Worm (Caenorhabditis elegans) whole organism, early embryonic: ENCODE measurements around the gene mig-17.

Source experiments
- B0310.2 ChIP-seq: sonication (generic microtip); optimal IDR thresholded peaks from 2 replicates; lab custom pipeline; 2016; ENCODE audit warnings: mild to moderate bottlenecking, missing genetic modification characterization, missing compliant biosample characterization
- F13C5.2 ChIP-seq: sonication (generic microtip); optimal IDR thresholded peaks from 2 replicates; lab custom pipeline; 2017; ENCODE audit warnings: mild to moderate bottlenecking, missing genetic modification characterization, inconsistent platforms, missing compliant biosample characterization
- aly-1 ChIP-seq: sonication (generic microtip); optimal IDR thresholded peaks from 2 replicates; lab custom pipeline; 2016; ENCODE audit warnings: missing genetic modification characterization, missing compliant biosample characterization
- ama-1 ChIP-seq: fragments of 150-350 bp; optimal IDR thresholded peaks from 2 replicates; lab custom pipeline; 2014
- ceh-13 ChIP-seq: fragments of 200-800 bp; sonication (Bioruptor generic); optimal IDR thresholded peaks from 2 replicates; lab custom pipeline; 2018; ENCODE audit warnings: mild to moderate bottlenecking, missing genetic modification characterization, missing compliant biosample characterization
- ceh-36 ChIP-seq: sonication (generic microtip); optimal IDR thresholded peaks from 2 replicates; lab custom pipeline; 2016; ENCODE audit warnings: missing genetic modification characterization, inconsistent platforms, missing compliant biosample characterization
- ets-7 ChIP-seq: sonication (generic microtip); optimal IDR thresholded peaks from 2 replicates; lab custom pipeline; 2016; ENCODE audit warnings: missing genotype, missing genetic modification characterization, missing compliant biosample characterization
- flt-1 ChIP-seq: fragments of 200-800 bp; sonication (Bioruptor generic); IDR thresholded peaks from 2 replicates; pipeline ENCODE4 v1.3.6; 2022; ENCODE audit warnings: missing genetic modification characterization, missing compliant biosample characterization
- hmbx-1 ChIP-seq: sonication (generic microtip); optimal IDR thresholded peaks from 2 replicates; lab custom pipeline; 2016; ENCODE audit warnings: mild to moderate bottlenecking, missing genetic modification characterization, missing compliant biosample characterization
- hmg-4 ChIP-seq: fragments of 200-800 bp; sonication (Bioruptor generic); optimal IDR thresholded peaks from 2 replicates; lab custom pipeline; 2018; ENCODE audit warnings: mild to moderate bottlenecking, missing genetic modification characterization, missing compliant biosample characterization
- hnd-1 ChIP-seq: sonication (generic microtip); optimal IDR thresholded peaks from 2 replicates; lab custom pipeline; 2016; ENCODE audit warnings: missing genetic modification characterization, missing compliant biosample characterization
- pes-1 ChIP-seq: fragments of 200-800 bp; sonication (Bioruptor generic); IDR thresholded peaks from 2 replicates; pipeline ENCODE4 v1.3.6; 2022; ENCODE audit warnings: missing genetic modification reagents, missing genetic modification characterization, missing compliant biosample characterization
- scrt-1 ChIP-seq: fragments of 200-800 bp; sonication (Bioruptor generic); IDR thresholded peaks from 2 replicates; pipeline ENCODE4 v1.3.6; 2022; ENCODE audit warnings: missing genetic modification characterization, missing compliant biosample characterization
- sea-1 ChIP-seq: fragments of 200-800 bp; sonication (Bioruptor generic); conservative IDR thresholded peaks from 2 replicates; pipeline ENCODE4 v1.3.6; 2022; ENCODE audit warnings: missing genetic modification characterization, missing compliant biosample characterization
- tbx-11 ChIP-seq: fragments of 200-800 bp; sonication (Bioruptor generic); IDR thresholded peaks from 2 replicates; pipeline ENCODE4 v1.3.6; 2022; ENCODE audit warnings: missing genetic modification characterization, missing compliant biosample characterization
- tbx-37 ChIP-seq: fragments of 200-800 bp; sonication (Bioruptor generic); conservative IDR thresholded peaks from 2 replicates; pipeline ENCODE4 v1.3.6; 2022; ENCODE audit warnings: missing genetic modification reagents, missing genetic modification characterization, missing compliant biosample characterization
- tra-4 ChIP-seq: sonication (generic microtip); optimal IDR thresholded peaks from 2 replicates; lab custom pipeline; 2017; ENCODE audit warnings: missing genetic modification characterization, missing compliant biosample characterization

The mig-17 gene

ce11 chrV:11446297-11446696 lies at the start of gene mig-17:
mig-17 (plus strand) TSS chrV:11446685.
- TF ChIP-seq F13C5.2 (no peak), ets-7 (no peak), hnd-1 (tag; lab: Kevin White, UChicago) (no peak), ceh-13 (GFP tag; lab: Kevin White, UChicago) (no peak)

- TF ChIP-seq F13C5.2 (no peak), pes-1 (no peak), flt-1 (GFP tag; lab: Robert Waterston, UW) (no peak), ets-7 (no peak), scrt-1 (GFP tag; lab: Robert Waterston, UW) (no peak), hmbx-1 (tag; lab: Kevin White, UChicago) (no peak), hmg-4 (no peak), B0310.2 (tag; lab: Kevin White, UChicago) (no peak), ama-1 (lab: Kevin White, UChicago) (no peak), tra-4 (no peak), tbx-11 (GFP tag; lab: Robert Waterston, UW) (no peak), aly-1 (tag; lab: Kevin White, UChicago) (no peak), hnd-1 (tag; lab: Kevin White, UChicago) (no peak), tbx-37 (GFP tag; lab: Robert Waterston, UW) (no peak), ceh-13 (GFP tag; lab: Kevin White, UChicago) (no peak), ceh-36 (tag; lab: Kevin White, UChicago) (no peak)
These were observed 47.9 kb upstream of the mig-17 start, which contains the start of gene nas-17 for ce11 chrV:11398616-11399015. nas-17 (plus strand) TSS chrV:11398916.

- TF ChIP-seq tbx-37 (GFP tag; lab: Robert Waterston, UW) (no peak), hmbx-1 (tag; lab: Kevin White, UChicago) (no peak), F13C5.2 (no peak), tbx-11 (GFP tag; lab: Robert Waterston, UW) (no peak), scrt-1 (GFP tag; lab: Robert Waterston, UW) (no peak), ets-7 (no peak), pes-1 (no peak), B0310.2 (tag; lab: Kevin White, UChicago) (no peak), ceh-13 (GFP tag; lab: Kevin White, UChicago) (no peak), flt-1 (GFP tag; lab: Robert Waterston, UW) (no peak)
These were observed 43.9 kb upstream of the mig-17 start, which contains the start of gene nas-19 for ce11 chrV:11402610-11403009. nas-19 (minus strand) TSS chrV:11402710.

- TF ChIP-seq tbx-11 (GFP tag; lab: Robert Waterston, UW) (no peak), ceh-13 (GFP tag; lab: Kevin White, UChicago) (no peak), hmbx-1 (tag; lab: Kevin White, UChicago) (no peak), scrt-1 (GFP tag; lab: Robert Waterston, UW) (no peak), ceh-36 (tag; lab: Kevin White, UChicago) (no peak), ets-7 (no peak), aly-1 (tag; lab: Kevin White, UChicago) (no peak), flt-1 (GFP tag; lab: Robert Waterston, UW) (no peak), F13C5.2 (no peak), sea-1 (GFP tag; lab: Robert Waterston, UW) (no peak)
These were observed 43.4 kb upstream of the mig-17 start for ce11 chrV:11403059-11403458.

- TF ChIP-seq ets-7 (no peak), hmbx-1 (tag; lab: Kevin White, UChicago) (no peak), ceh-36 (tag; lab: Kevin White, UChicago) (no peak), sea-1 (GFP tag; lab: Robert Waterston, UW) (no peak), pes-1 (no peak), tbx-11 (GFP tag; lab: Robert Waterston, UW) (no peak), ceh-13 (GFP tag; lab: Kevin White, UChicago) (no peak), ama-1 (lab: Kevin White, UChicago) (no peak), F13C5.2 (no peak), hnd-1 (tag; lab: Kevin White, UChicago) (no peak), tbx-37 (GFP tag; lab: Robert Waterston, UW) (no peak), aly-1 (tag; lab: Kevin White, UChicago) (no peak), flt-1 (GFP tag; lab: Robert Waterston, UW) (no peak), hmg-4 (no peak), tra-4 (no peak), B0310.2 (tag; lab: Kevin White, UChicago) (no peak), scrt-1 (GFP tag; lab: Robert Waterston, UW) (no peak)
These were observed 42.8 kb upstream of the mig-17 start for ce11 chrV:11403702-11404101.

ce11 chrV:11407251-11407650 lies 39.2 kb upstream of the mig-17 start, which contains the start of gene K03B8.6:
K03B8.6 (plus strand) TSS chrV:11407584.
- no peak for TF ChIP-seq ets-7
- TF ChIP-seq tbx-37 (GFP tag; lab: Robert Waterston, UW): no peak
- TF ChIP-seq hmg-4: no peak
- no peak for TF ChIP-seq ceh-13 (GFP tag; lab: Kevin White, UChicago)
- TF ChIP-seq B0310.2 (tag; lab: Kevin White, UChicago): no peak
- TF ChIP-seq tra-4: no peak
- no peak for TF ChIP-seq hmbx-1 (tag; lab: Kevin White, UChicago)
- TF ChIP-seq ceh-36 (tag; lab: Kevin White, UChicago): no peak
- no peak for TF ChIP-seq hnd-1 (tag; lab: Kevin White, UChicago)
- TF ChIP-seq aly-1 (tag; lab: Kevin White, UChicago): no peak
- TF ChIP-seq sea-1 (GFP tag; lab: Robert Waterston, UW): no peak
- no peak for TF ChIP-seq tbx-11 (GFP tag; lab: Robert Waterston, UW)
- TF ChIP-seq flt-1 (GFP tag; lab: Robert Waterston, UW): no peak
- no peak for TF ChIP-seq scrt-1 (GFP tag; lab: Robert Waterston, UW)

ce11 chrV:11410902-11411561 lies 35.5 kb upstream of the mig-17 start, which contains the start of the genes K03B8.8 and grl-3:
K03B8.8 (minus strand) TSS chrV:11411002.
grl-3 (plus strand) TSS chrV:11411511.
- no peak for TF ChIP-seq tbx-11 (GFP tag; lab: Robert Waterston, UW)
- TF ChIP-seq pes-1: no peak
